Worm (Caenorhabditis elegans) whole organism, L1 larva: Measurements from ENCODE around the gene rpb-2.

Experiments used
- aha-1 ChIP-seq: fragments of 150-350 bp; optimal IDR thresholded peaks from 2 replicates; lab custom pipeline; 2014; ENCODE audit warnings: missing biosample characterization, missing genetic modification characterization
- aly-2 ChIP-seq: fragments of 150-350 bp; optimal IDR thresholded peaks from 2 replicates; lab custom pipeline; 2014; ENCODE audit warnings: missing biosample characterization, missing genetic modification characterization
- ceh-8 ChIP-seq: fragments of 200-800 bp; sonication (Bioruptor generic); optimal IDR thresholded peaks from 2 replicates; lab custom pipeline; 2018; ENCODE audit warnings: mild to moderate bottlenecking, missing genetic modification characterization, moderate library complexity, missing compliant biosample characterization
- irx-1 ChIP-seq: sonication (generic microtip); optimal IDR thresholded peaks from 2 replicates; lab custom pipeline; 2016; ENCODE audit warnings: missing genetic modification characterization, missing compliant biosample characterization
- mdl-1 ChIP-seq, 2 experiments: fragments of 150-350 bp; optimal IDR thresholded peaks; 2 replicates each; lab custom pipeline; 2014 to 2017; ENCODE audit warnings: missing biosample characterization in 2 of 2, missing genetic modification characterization in 2 of 2, inconsistent platforms in 1 of 2
- nhr-11 ChIP-seq: fragments of 150-350 bp; optimal IDR thresholded peaks from 2 replicates; lab custom pipeline; 2014; ENCODE audit warnings: missing biosample characterization, missing genetic modification characterization
- unc-30 ChIP-seq: sonication (generic microtip); optimal IDR thresholded peaks from 2 replicates; lab custom pipeline; 2017; ENCODE audit warnings: missing biosample characterization, missing genetic modification characterization

DNA sequence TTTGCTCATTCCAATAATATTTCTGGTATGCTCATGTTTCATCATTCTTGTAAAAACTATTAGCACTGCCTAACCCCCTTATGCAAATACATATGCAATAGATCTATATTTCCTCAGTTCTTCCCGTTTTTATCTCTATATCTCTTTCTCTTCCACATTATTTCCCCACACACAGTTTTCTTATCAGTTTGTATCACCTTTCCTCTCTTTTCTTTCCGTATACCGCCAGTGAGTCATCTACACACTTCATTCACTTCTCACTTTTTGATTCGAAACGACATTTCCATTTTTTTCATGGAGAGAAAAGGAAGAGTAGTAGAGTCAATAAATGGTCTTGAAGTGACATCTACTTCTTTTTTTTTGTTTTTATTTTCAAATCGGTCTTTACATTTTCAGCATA is 33.0 kb upstream of the rpb-2 start:
- TF ChIP-seq unc-30 (no peak), aha-1 (no peak), aly-2 (tag; lab: Kevin White, UChicago) (no peak), ceh-8 (GFP tag; lab: Kevin White, UChicago) (no peak), mdl-1 (tag; optimal IDR thresholded peaks at IDR 0.05; lab: Kevin White, UChicago) (no peak), irx-1 (tag; lab: Kevin White, UChicago) (no peak), nhr-11 (tag; lab: Kevin White, UChicago) (no peak)
